Worm (Caenorhabditis elegans) whole organism, L4/young adult: ENCODE results near the gene math-4.

Experiments
- W03F9.2 ChIP-seq: fragments of 150-350 bp; optimal IDR thresholded peaks from 2 replicates; lab custom pipeline; 2014; ENCODE audit warnings: missing biosample characterization, missing genetic modification characterization
- him-1 ChIP-seq: sonication (generic microtip); optimal IDR thresholded peaks from 2 replicates; lab custom pipeline; 2016; ENCODE audit warnings: missing genotype, missing genetic modification reagents, missing genetic modification characterization, missing compliant biosample characterization

DNA sequence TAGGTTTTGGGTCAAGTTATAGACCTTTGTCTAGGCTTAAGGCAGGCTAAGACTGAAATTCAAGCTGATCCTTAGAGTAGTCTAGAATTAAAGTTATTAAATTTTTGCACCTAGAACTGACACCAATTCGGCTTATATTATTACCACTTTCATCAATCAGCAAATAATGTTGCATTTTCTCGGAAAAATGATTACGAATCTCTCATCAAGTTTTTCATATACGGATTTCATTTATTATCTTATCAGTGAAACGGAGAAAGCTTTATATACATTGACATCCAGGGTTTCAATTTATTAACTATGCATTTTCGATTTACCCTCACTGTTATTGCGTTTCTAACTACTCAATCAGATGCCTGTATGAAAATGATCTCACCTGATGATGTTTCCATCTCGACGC lies 41.1 kb downstream of the math-4 start, which contains the start of gene K07G6.1:
- TF ChIP-seq him-1 (tag; lab: Kevin White, UChicago) (no peak), W03F9.2 (tag; lab: Kevin White, UChicago) (no peak)
